Worm (Caenorhabditis elegans): Measurements from ENCODE around the gene tra-3.

DNA sequence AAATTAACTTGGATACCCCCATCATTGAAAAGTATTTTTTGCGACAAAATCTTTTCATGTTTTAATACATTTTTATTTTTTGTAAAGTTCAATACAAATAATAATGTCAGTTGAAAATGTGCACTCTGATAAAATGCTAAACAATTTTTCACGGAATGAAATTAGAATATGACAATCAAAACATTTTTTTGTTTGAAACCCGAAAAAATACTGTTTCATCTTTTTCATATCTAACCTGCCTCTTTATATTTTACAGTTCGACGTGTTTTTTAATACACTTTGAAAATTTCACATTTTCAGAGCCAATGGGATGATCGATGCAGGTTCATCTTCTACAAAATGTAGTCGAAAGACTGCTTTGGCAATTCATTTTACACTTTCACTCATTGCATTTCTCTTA lies 50.1 kb downstream of the tra-3 start, which contains the start of gene clc-8:
- TF ChIP-seq sox-4 (tag; optimal IDR thresholded peaks at IDR 0.05) (no peak), tbx-2 (tag; optimal IDR thresholded peaks at IDR 0.05) (no peak), ztf-16 (tag; optimal IDR thresholded peaks at IDR 0.05) (no peak)

All from whole organism, late embryonic.